Worm (Caenorhabditis elegans): ENCODE data around the gene ZK829.1.

The ZK829.1 gene

DNA sequence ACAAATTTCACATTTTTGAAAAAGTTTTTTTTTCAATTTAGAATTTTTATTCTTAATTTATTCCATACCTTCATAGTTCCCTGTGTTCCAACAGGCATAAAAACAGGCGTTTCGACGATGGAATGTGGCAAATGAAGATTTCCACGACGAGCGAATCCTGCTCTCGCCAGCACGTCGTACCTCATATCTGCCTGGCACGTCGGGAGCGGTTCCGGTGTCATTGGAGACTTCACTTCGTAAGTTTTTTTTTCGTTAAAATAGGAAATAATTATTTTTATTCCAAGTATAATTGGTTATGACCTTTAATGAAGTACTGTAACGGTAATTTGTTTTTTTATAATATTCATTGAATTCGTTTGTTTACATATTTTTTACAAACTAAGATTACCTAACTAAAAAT, 17.4 kb upstream of the ZK829.1 start, which contains the start of gene tgt-1 (continued):
- TF ChIP-seq ztf-3 (GFP tag; optimal IDR thresholded peaks at IDR 0.05) (no peak), mcd-1 (GFP tag; IDR thresholded peaks at IDR 0.05) (0 out of 2 replicates have a peak, but pooled peaks have one; percentile 13), madf-6 (GFP tag; IDR thresholded peaks at IDR 0.05) (peak; percentile 41), F55B11.4 (tag; optimal IDR thresholded peaks at IDR 0.05; ENCODE audit: borderline replicate concordance, insufficient read depth) (no peak), cebp-1 (GFP tag; IDR thresholded peaks at IDR 0.05) (no peak), cebp-1 (tag; optimal IDR thresholded peaks at IDR 0.05) (peak; percentile 29)

DNA sequence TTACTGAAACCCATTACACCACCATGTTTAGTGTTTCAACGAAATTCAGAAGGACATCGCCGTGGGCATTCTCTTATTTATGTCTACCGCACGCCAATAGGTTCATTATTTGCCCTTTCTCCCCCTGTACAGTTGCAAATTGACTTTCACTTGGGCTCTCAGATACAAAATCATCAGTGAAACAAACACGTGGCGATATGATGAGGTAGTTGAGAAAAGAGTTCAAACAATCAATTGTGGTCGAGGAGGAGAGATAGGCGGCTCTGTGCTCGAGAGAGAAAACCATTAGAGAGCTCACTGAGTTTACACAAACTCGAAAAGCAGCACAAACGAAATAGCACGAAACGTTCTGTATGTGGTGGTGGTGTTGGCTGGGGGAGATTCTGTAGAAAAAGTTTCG, 14.9 kb upstream of the ZK829.1 start:
- TF ChIP-seq cebp-1 (GFP tag; IDR thresholded peaks at IDR 0.05), result no peak
- TF ChIP-seq cebp-1 (tag; optimal IDR thresholded peaks at IDR 0.05), result peak; percentile 18
- no peak for TF ChIP-seq lag-1 (GFP tag; IDR thresholded peaks at IDR 0.05)
- peak; percentile 47; the same call in 1 of the 2 replicates for TF ChIP-seq Y53G8AR.9 (GFP tag; conservative IDR thresholded peaks at IDR 0.05)
- peak; percentile 53 for TF ChIP-seq ama-1 (optimal IDR thresholded peaks at IDR 0.05)
- TF ChIP-seq ama-1 (GFP tag; optimal IDR thresholded peaks at IDR 0.05), result no peak
- no peak for TF ChIP-seq sea-2 (GFP tag; IDR thresholded peaks at IDR 0.05)
- no peak for TF ChIP-seq ztf-25 (GFP tag; IDR thresholded peaks at IDR 0.05)
- TF ChIP-seq zim-3 (tag; optimal IDR thresholded peaks at IDR 0.05), result no peak
- TF ChIP-seq mcd-1 (GFP tag; IDR thresholded peaks at IDR 0.05), result 0 out of 2 replicates have a peak, but pooled peaks have one; percentile 9
- TF ChIP-seq Y53F4B.3 (GFP tag; IDR thresholded peaks at IDR 0.05), result no peak
- TF ChIP-seq lin-40 (tag; optimal IDR thresholded peaks at IDR 0.05), result no peak
- no peak for TF ChIP-seq ceh-58 (GFP tag; IDR thresholded peaks at IDR 0.05)
- TF ChIP-seq lin-54 (GFP tag; optimal IDR thresholded peaks at IDR 0.05), result peak; percentile 13
- no peak for TF ChIP-seq ets-4 (GFP tag; optimal IDR thresholded peaks at IDR 0.05)

DNA sequence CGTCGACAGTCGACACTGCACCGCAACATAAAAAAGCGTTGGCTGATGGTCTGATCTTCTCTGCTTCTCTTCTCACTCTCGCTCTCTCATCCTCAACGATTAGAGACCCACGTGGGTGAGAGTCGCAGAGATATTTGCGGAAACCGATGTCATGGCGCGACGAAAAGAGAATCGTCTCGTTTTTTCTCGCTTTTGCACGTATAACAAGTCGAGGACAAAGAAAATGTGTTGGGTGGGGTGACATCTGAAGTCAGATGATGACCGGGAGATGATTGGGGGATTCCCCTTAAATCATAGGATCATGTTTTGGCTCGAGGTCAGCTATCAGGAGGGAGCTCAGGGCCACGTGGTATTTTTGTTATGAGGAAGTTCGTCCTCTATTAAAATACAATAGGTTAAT, 14.2 kb upstream of the ZK829.1 start:
- TF ChIP-seq lin-40 (tag; optimal IDR thresholded peaks at IDR 0.05) (peak; percentile 87), ZK185.1 (tag; optimal IDR thresholded peaks at IDR 0.05; ENCODE audit: poor library complexity, severe bottlenecking) (no peak), tlf-1 (GFP tag; optimal IDR thresholded peaks at IDR 0.05) (peak; percentile 71), lag-1 (GFP tag; IDR thresholded peaks at IDR 0.05) (no peak), snpc-1.3 (tag; optimal IDR thresholded peaks at IDR 0.05; ENCODE audit: insufficient read depth) (no peak), snpc-1.1 (tag; optimal IDR thresholded peaks at IDR 0.05; ENCODE audit: insufficient read depth) (no peak), C06A6.2 (GFP tag; conservative IDR thresholded peaks at IDR 0.05) (peak; percentile 87), D2030.7 (GFP tag; IDR thresholded peaks at IDR 0.05) (no peak), cebp-1 (GFP tag; IDR thresholded peaks at IDR 0.05) (peak; percentile 67), cebp-1 (tag; optimal IDR thresholded peaks at IDR 0.05) (peak; percentile 86), ekl-4 (GFP tag; IDR thresholded peaks at IDR 0.05) (peak; percentile 75; the same call in 1 of the 2 replicates), dox-1 (GFP tag; IDR thresholded peaks at IDR 0.05) (peak; percentile 71), bed-1 (GFP tag; IDR thresholded peaks at IDR 0.05) (no peak), ztf-18 (tag; optimal IDR thresholded peaks at IDR 0.05) (peak; percentile 41), ceh-58 (GFP tag; IDR thresholded peaks at IDR 0.05) (no peak), rpc-1 (optimal IDR thresholded peaks at IDR 0.05) (no peak), rpc-1 (tag; optimal IDR thresholded peaks at IDR 0.05) (no peak), F10E7.11 (tag; optimal IDR thresholded peaks at IDR 0.05) (no peak), him-1 (tag; optimal IDR thresholded peaks at IDR 0.05) (no peak), dpl-1 (GFP tag; optimal IDR thresholded peaks at IDR 0.05) (no peak), T07F8.4 (tag; optimal IDR thresholded peaks at IDR 0.05) (no peak), fkh-3 (tag; optimal IDR thresholded peaks at IDR 0.05) (no peak), let-526 (GFP tag; IDR thresholded peaks at IDR 0.05) (peak; percentile 74; the same call in 1 of the 2 replicates), Y56A3A.18 (GFP tag; IDR thresholded peaks at IDR 0.05) (no peak), mxl-1 (tag; optimal IDR thresholded peaks at IDR 0.05) (peak; percentile 82), Y67H2A.10 (GFP tag; conservative IDR thresholded peaks at IDR 0.05) (0 out of 2 replicates have a peak, but pooled peaks have one; percentile 10), akir-1 (GFP tag; optimal IDR thresholded peaks at IDR 0.05) (peak; percentile 32), B0035.1 (tag; optimal IDR thresholded peaks at IDR 0.05) (no peak), hrde-1 (tag; optimal IDR thresholded peaks at IDR 0.05; ENCODE audit: borderline replicate concordance) (no peak), hlh-12 (tag; optimal IDR thresholded peaks at IDR 0.05) (no peak), egl-44 (GFP tag; IDR thresholded peaks at IDR 0.05) (peak; percentile 90), hmg-20 (GFP tag; IDR thresholded peaks at IDR 0.05) (no peak), F39B2.1 (GFP tag; IDR thresholded peaks at IDR 0.05) (no peak)
